Worm (Caenorhabditis elegans) whole organism, L3 larva: ENCODE data around the gene srb-13.

ENCODE experiments used
- ama-1 ChIP-seq: fragments of 150-350 bp; optimal IDR thresholded peaks from 2 replicates; lab custom pipeline; 2018
- elt-1 ChIP-seq: fragments of 150-350 bp; optimal IDR thresholded peaks from 2 replicates; lab custom pipeline; 2014; ENCODE audit warnings: missing biosample characterization, missing genetic modification characterization
- elt-3 ChIP-seq, 3 experiments: fragments of 150-350 bp in 1 of 3; sonication (generic microtip) in 2 of 3; optimal IDR thresholded peaks; 2 replicates in 2 of 3; 4 replicates in 1 of 3; lab custom pipeline; 2014 to 2017; ENCODE audit warnings: missing biosample characterization in 3 of 3, missing genetic modification characterization in 3 of 3
- jun-1 ChIP-seq: fragments of 150-350 bp; optimal IDR thresholded peaks from 2 replicates; lab custom pipeline; 2014; ENCODE audit warnings: missing biosample characterization, missing genetic modification reagents, missing genetic modification characterization
- nhr-76 ChIP-seq: fragments of 150-350 bp; sonication (generic microtip); optimal IDR thresholded peaks from 5 replicates; lab custom pipeline; 2014; ENCODE audit warnings: missing biosample characterization, missing genetic modification characterization
- unc-62 ChIP-seq: fragments of 150-350 bp; sonication (generic microtip); optimal IDR thresholded peaks from 4 replicates; lab custom pipeline; 2014; ENCODE audit warnings: missing biosample characterization, missing genetic modification reagents, missing genetic modification characterization

DNA sequence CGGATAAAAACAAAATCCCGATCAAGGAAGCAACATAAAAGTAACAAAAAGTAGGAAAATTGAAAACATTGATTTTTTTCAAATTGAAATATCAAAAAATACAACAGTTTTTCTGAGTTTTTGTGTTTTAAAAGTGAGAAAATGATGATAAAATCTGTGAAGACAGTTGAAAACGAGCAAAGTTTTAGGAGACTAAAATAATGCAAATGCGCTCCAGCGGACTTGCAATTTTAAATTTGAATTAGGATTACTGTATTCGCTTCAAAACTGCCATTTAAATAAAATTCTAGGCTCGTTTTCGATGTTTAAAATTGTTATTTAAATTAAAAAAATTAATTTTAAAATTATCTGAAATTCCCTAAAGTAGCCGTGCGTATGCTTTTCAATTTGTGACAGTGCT, 30.5 kb upstream of the srb-13 start:
- TF ChIP-seq nhr-76 (tag; lab: Kevin White, UChicago) (no peak), unc-62 (no peak), jun-1 (tag; lab: Kevin White, UChicago) (no peak), ama-1 (lab: Kevin White, UChicago) (no peak), elt-1 (tag; lab: Kevin White, UChicago) (no peak), elt-3 (tag; optimal IDR thresholded peaks at IDR 0.05; lab: Kevin White, UChicago) (no peak)
